Worm (Caenorhabditis elegans): ENCODE measurements around the gene K02D3.1.

ce11 chrX:13728991-13729390, 22.3 kb downstream of the K02D3.1 start:
- TF ChIP-seq ZK337.2 (GFP tag; IDR thresholded peaks at IDR 0.05) (no peak), nhr-11 (tag; optimal IDR thresholded peaks at IDR 0.05) (no peak), spr-1 (tag; optimal IDR thresholded peaks at IDR 0.05) (no peak), T20F7.1 (GFP tag; optimal IDR thresholded peaks at IDR 0.05) (no peak), unc-130 (GFP tag; optimal IDR thresholded peaks at IDR 0.05) (no peak), lsy-2 (tag; optimal IDR thresholded peaks at IDR 0.05) (no peak)

Data from whole organism, L4 larva.